Fruit fly (Drosophila melanogaster) whole organism, pupa: Measurements from ENCODE around the gene Ubc87F.

ENCODE experiments used
- CG10348 ChIP-seq: fragments of 200-800 bp; sonication (Bioruptor generic); IDR thresholded peaks from 2 replicates; pipeline ENCODE4 v1.3.6; 2022; ENCODE audit warnings: missing biosample characterization, missing genetic modification characterization
- CG12605 ChIP-seq: fragments of 200-800 bp; sonication (Bioruptor generic); IDR thresholded peaks from 2 replicates; pipeline ENCODE4 v1.3.6; 2022; ENCODE audit warnings: missing biosample characterization, missing genetic modification characterization
- CG13204 ChIP-seq: fragments of 200-800 bp; sonication (Bioruptor generic); optimal IDR thresholded peaks from 2 replicates; lab custom pipeline; 2018; ENCODE audit warnings: missing biosample characterization, mild to moderate bottlenecking, missing genetic modification characterization, moderate library complexity
- CG14655 ChIP-seq: fragments of 200-800 bp; sonication (Bioruptor generic); optimal IDR thresholded peaks from 3 replicates; lab custom pipeline; 2017; ENCODE audit warnings: mild to moderate bottlenecking, missing biosample characterization, missing genetic modification reagents, missing genetic modification characterization
- CG15710 ChIP-seq: fragments of 200-800 bp; sonication (Bioruptor generic); optimal IDR thresholded peaks from 2 replicates; lab custom pipeline; 2018; ENCODE audit warnings: missing biosample characterization, mild to moderate bottlenecking, missing genetic modification characterization, moderate library complexity
- CG17806 ChIP-seq: fragments of 200-800 bp; sonication (Bioruptor generic); optimal IDR thresholded peaks from 2 replicates; lab custom pipeline; 2018; ENCODE audit warnings: missing biosample characterization, mild to moderate bottlenecking, missing genetic modification characterization, moderate library complexity
- CG32121 ChIP-seq: fragments of 200-800 bp; sonication (Bioruptor generic); IDR thresholded peaks from 2 replicates; pipeline ENCODE4 v1.3.6; 2022; ENCODE audit warnings: missing biosample characterization, missing genetic modification characterization
- CG34367 ChIP-seq: fragments of 200-800 bp; sonication (Bioruptor generic); optimal IDR thresholded peaks from 2 replicates; lab custom pipeline; 2018; ENCODE audit warnings: missing biosample characterization, mild to moderate bottlenecking, missing genetic modification characterization
- CG4496 ChIP-seq: fragments of 200-800 bp; sonication (Bioruptor generic); IDR thresholded peaks from 3 replicates; pipeline ENCODE4 v1.3.6; 2022; ENCODE audit warnings: missing biosample characterization, missing genetic modification characterization
- CG8159 ChIP-seq: fragments of 200-800 bp; sonication (Bioruptor generic); optimal IDR thresholded peaks from 3 replicates; lab custom pipeline; 2018; ENCODE audit warnings: missing biosample characterization, mild to moderate bottlenecking, missing genetic modification characterization, moderate library complexity
- CG8301 ChIP-seq: fragments of 200-800 bp; sonication (Bioruptor generic); optimal IDR thresholded peaks from 2 replicates; lab custom pipeline; 2018; ENCODE audit warnings: missing biosample characterization, mild to moderate bottlenecking, missing genetic modification characterization
- CG9948 ChIP-seq: fragments of 200-800 bp; sonication (Bioruptor generic); optimal IDR thresholded peaks from 2 replicates; lab custom pipeline; 2018; ENCODE audit warnings: missing biosample characterization, mild to moderate bottlenecking, missing genetic modification characterization, moderate library complexity
- D1 ChIP-seq: fragments of 200-800 bp; sonication (Bioruptor generic); optimal IDR thresholded peaks from 2 replicates; lab custom pipeline; 2018; ENCODE audit warnings: missing biosample characterization, mild to moderate bottlenecking, missing genetic modification characterization, moderate library complexity
- EcR ChIP-seq: fragments of 200-800 bp; sonication (Bioruptor generic); optimal IDR thresholded peaks from 3 replicates; lab custom pipeline; 2019; ENCODE audit warnings: missing biosample characterization, missing genetic modification characterization, mild to moderate bottlenecking, moderate library complexity, missing genetic modification reagents
- Ets98B ChIP-seq: fragments of 200-800 bp; sonication (Bioruptor generic); IDR thresholded peaks from 2 replicates; pipeline ENCODE4 v1.3.6; 2022; ENCODE audit warnings: missing biosample characterization, missing genetic modification characterization
- Pif1A ChIP-seq: fragments of 200-800 bp; sonication (Bioruptor generic); optimal IDR thresholded peaks from 3 replicates; lab custom pipeline; 2016; ENCODE audit warnings: missing biosample characterization, missing genetic modification characterization
- Pif1B ChIP-seq: fragments of 200-800 bp; sonication (Bioruptor generic); optimal IDR thresholded peaks from 3 replicates; lab custom pipeline; 2016; ENCODE audit warnings: missing biosample characterization, missing genetic modification characterization
- Snoo ChIP-seq: fragments of 200-800 bp; sonication (Bioruptor generic); optimal IDR thresholded peaks from 3 replicates; lab custom pipeline; 2017; ENCODE audit warnings: missing biosample characterization, mild to moderate bottlenecking, missing genetic modification characterization, inconsistent platforms
- fd96Ca ChIP-seq: fragments of 200-800 bp; sonication (Bioruptor generic); IDR thresholded peaks from 3 replicates; pipeline ENCODE4 v1.3.6; 2022; ENCODE audit warnings: missing biosample characterization, missing genetic modification characterization
- gl ChIP-seq: fragments of 200-800 bp; sonication (Bioruptor generic); optimal IDR thresholded peaks from 2 replicates; lab custom pipeline; 2018; ENCODE audit warnings: missing biosample characterization, mild to moderate bottlenecking, missing genetic modification characterization
- rn ChIP-seq: fragments of 200-800 bp; sonication (Bioruptor generic); IDR thresholded peaks from 2 replicates; pipeline ENCODE4 v1.3.6; 2022; ENCODE audit warnings: missing biosample characterization, missing genetic modification characterization

Ubc87F gene

DNA sequence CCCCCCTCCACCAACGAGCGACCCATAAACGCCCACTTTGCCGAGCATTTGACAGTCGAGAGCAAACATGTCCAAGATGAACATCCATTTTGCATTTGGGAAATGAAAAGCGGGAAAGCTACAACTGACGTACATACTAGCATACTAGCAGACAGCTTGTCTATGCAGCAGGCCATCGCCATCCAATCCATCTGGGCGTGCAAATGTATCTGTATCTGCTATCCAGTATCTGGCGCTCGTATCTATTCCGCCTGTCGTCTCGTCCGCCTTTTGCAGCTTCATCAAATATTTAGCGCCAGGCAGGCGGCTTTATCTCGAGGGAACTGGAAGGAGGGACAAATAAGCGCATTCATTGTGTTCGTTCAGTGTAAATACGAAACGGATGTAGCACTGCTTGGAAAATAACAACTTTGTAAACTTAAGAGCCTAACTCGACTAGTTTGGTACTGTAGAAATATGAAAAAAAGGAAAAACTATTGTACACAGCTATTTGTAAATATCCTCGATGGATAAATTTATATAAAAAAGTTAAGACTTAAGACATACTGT is 3.9 kb downstream of the Ubc87F start:
- TF ChIP-seq rn: no peak
- TF ChIP-seq CG8159 (tag; lab: Kevin White, UChicago): peak; percentile 20
- TF ChIP-seq CG4496: peak; percentile 45; the same call in 2 of the 3 replicates
- peak; percentile 52 for TF ChIP-seq Ets98B (GFP tag; lab: Robert Waterston, UW)
- no peak for TF ChIP-seq CG12605 (GFP tag; lab: Robert Waterston, UW)
- TF ChIP-seq EcR: no peak
- TF ChIP-seq CG14655 (GFP tag; lab: Kevin White, UChicago): no peak
- TF ChIP-seq CG15710 (tag; lab: Kevin White, UChicago): no peak
- TF ChIP-seq CG8301 (tag; lab: Kevin White, UChicago): no peak
- no peak for TF ChIP-seq fd96Ca (GFP tag; lab: Robert Waterston, UW)
- TF ChIP-seq CG17806 (tag; lab: Kevin White, UChicago): no peak
- no peak for TF ChIP-seq CG10348 (GFP tag; lab: Robert Waterston, UW)
- TF ChIP-seq CG13204 (GFP tag; lab: Kevin White, UChicago): no peak
- TF ChIP-seq CG32121 (GFP tag; lab: Robert Waterston, UW): no peak
- TF ChIP-seq Pif1A (GFP tag; lab: Kevin White, UChicago): peak; percentile 39
- no peak for TF ChIP-seq Snoo (tag; lab: Kevin White, UChicago)
- TF ChIP-seq D1 (tag; lab: Kevin White, UChicago): no peak
- TF ChIP-seq gl (tag; lab: Kevin White, UChicago): peak; percentile 16
- no peak for TF ChIP-seq CG34367
- TF ChIP-seq Pif1B (GFP tag; lab: Kevin White, UChicago): peak; percentile 9
- TF ChIP-seq CG9948 (tag; lab: Kevin White, UChicago): no peak

DNA sequence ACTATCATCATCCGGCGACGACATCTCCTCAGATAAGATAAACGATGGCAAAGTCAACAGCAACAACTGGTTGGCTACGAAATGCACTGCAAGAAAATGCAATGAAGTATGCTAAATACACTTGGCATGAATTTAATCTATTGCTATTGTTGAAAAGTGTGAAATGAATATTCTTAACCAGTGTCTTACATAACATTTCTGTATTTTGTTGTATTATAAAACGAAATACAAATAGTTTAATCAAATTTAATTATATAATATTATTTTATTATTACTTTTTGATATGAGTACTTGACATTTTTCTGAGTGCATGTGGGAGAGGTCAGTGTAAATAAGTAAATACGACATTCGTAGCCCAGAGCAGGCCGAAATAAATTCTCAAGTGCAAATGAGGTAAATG is 4.4 kb downstream of the Ubc87F start:
- TF ChIP-seq Ets98B (GFP tag; lab: Robert Waterston, UW): no peak; the same call in 1 of the 2 replicates
- peak; percentile 54 for TF ChIP-seq CG34367
- TF ChIP-seq CG15710 (tag; lab: Kevin White, UChicago): peak; percentile 64
- no peak for TF ChIP-seq EcR
- TF ChIP-seq CG10348 (GFP tag; lab: Robert Waterston, UW): no peak
- TF ChIP-seq CG17806 (tag; lab: Kevin White, UChicago): peak; percentile 60
- TF ChIP-seq CG9948 (tag; lab: Kevin White, UChicago): peak; percentile 69
- peak; percentile 7 for TF ChIP-seq Pif1B (GFP tag; lab: Kevin White, UChicago)
- TF ChIP-seq CG8301 (tag; lab: Kevin White, UChicago): peak; percentile 62
- TF ChIP-seq CG32121 (GFP tag; lab: Robert Waterston, UW): peak; percentile 32; the same call in 1 of the 2 replicates
- TF ChIP-seq fd96Ca (GFP tag; lab: Robert Waterston, UW): no peak
- TF ChIP-seq Pif1A (GFP tag; lab: Kevin White, UChicago): peak; percentile 18
- TF ChIP-seq Snoo (tag; lab: Kevin White, UChicago): peak; percentile 28
- no peak for TF ChIP-seq gl (tag; lab: Kevin White, UChicago)
- TF ChIP-seq CG14655 (GFP tag; lab: Kevin White, UChicago): peak; percentile 69
- TF ChIP-seq rn: no peak
- TF ChIP-seq CG13204 (GFP tag; lab: Kevin White, UChicago): no peak
- TF ChIP-seq D1 (tag; lab: Kevin White, UChicago): no peak
- peak; percentile 44; the same call in 2 of the 3 replicates for TF ChIP-seq CG4496
- peak; percentile 77 for TF ChIP-seq CG8159 (tag; lab: Kevin White, UChicago)
- TF ChIP-seq CG12605 (GFP tag; lab: Robert Waterston, UW): peak; percentile 38; the same call in 1 of the 2 replicates

DNA sequence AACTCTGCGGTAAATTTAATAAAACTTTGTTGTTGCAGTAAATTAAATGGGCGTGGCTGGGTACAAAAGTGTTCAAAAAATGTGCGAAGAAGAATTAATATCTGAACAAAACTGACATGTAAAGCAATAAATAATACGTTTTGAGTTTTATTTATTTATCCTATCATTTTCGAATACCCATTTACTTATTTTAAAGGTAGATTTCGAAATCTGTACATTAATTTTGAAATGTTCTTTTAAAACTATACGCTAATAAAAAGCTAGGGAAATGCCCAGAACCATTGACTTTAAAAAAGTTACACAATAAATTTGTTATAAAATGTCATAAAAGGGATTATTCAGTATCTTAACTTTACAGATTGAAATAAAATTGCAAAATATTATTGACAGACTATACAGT is 6.2 kb downstream of the Ubc87F start, which contains the start of the genes primo-1 and primo-2:
TSS of gene primo-1 (minus strand) at position 101 of the 400 bp plus-strand sequence.
TSS of gene primo-2 (minus strand) at position 101 of the 400 bp plus-strand sequence.
- TF ChIP-seq CG15710 (tag; lab: Kevin White, UChicago) (no peak), CG12605 (GFP tag; lab: Robert Waterston, UW) (no peak), CG4496 (no peak)
- TF ChIP-seq, all 21 proteins: peak for 0

DNA sequence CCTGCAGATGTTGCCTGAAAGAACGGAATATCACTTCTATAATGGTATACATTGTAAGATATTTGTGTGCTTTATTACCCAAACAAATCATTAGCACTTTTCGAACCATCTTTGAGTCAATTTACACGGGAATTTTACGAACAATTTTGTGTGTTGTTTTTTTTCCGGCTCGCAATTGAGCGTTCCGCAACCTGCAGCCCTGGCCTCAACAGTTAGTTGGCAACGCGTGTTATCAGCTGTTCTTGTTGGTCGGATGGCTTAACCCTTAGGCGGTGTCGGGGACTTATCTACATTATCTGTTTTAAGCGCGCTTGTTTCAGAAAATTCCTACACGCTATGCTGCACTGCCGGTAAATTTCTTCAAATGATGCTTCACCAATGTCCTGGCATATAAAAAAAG is 7.3 kb downstream of the Ubc87F start:
- TF ChIP-seq D1 (tag; lab: Kevin White, UChicago): peak; percentile 32
- TF ChIP-seq fd96Ca (GFP tag; lab: Robert Waterston, UW): peak; percentile 48; the same call in 2 of the 3 replicates
- peak; percentile 13; the same call in 1 of the 2 replicates for TF ChIP-seq Ets98B (GFP tag; lab: Robert Waterston, UW)
- TF ChIP-seq CG15710 (tag; lab: Kevin White, UChicago): peak; percentile 4
- no peak for TF ChIP-seq CG14655 (GFP tag; lab: Kevin White, UChicago)
- peak; percentile 26 for TF ChIP-seq CG8159 (tag; lab: Kevin White, UChicago)
- TF ChIP-seq CG32121 (GFP tag; lab: Robert Waterston, UW): 0 out of 2 replicates have a peak, but pooled peaks have one; percentile 12
- no peak for TF ChIP-seq rn
- TF ChIP-seq Pif1A (GFP tag; lab: Kevin White, UChicago): peak; percentile 36
- no peak for TF ChIP-seq CG17806 (tag; lab: Kevin White, UChicago)
- peak; percentile 63 for TF ChIP-seq CG4496
- TF ChIP-seq gl (tag; lab: Kevin White, UChicago): peak; percentile 16
- TF ChIP-seq CG12605 (GFP tag; lab: Robert Waterston, UW): 0 out of 2 replicates have a peak, but pooled peaks have one; percentile 30
- TF ChIP-seq, all 21 proteins: peak for 10

DNA sequence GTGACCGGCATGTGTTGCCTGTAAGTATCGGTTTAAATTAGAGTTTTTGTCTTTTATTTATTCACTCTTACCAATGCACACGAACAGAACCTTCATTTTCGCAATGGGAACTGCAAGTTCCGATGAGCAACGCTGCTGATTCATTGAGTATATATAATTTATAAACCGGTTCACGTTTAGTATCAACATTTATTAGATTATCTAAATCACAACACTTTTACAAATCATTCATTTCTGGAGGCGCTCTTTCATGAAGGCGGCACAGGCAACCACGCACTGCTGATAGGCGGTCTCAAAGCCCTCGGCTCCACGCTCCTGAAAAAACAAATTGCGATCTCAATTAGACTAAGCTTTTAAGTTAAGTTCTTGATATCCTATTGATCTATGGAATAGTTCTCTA is 8.1 kb downstream of the Ubc87F start, which contains the start of gene Argp:
TSS of gene Argp (minus strand) at position 101 of the 400 bp plus-strand sequence.
- no peak for TF ChIP-seq CG10348 (GFP tag; lab: Robert Waterston, UW)
- TF ChIP-seq CG13204 (GFP tag; lab: Kevin White, UChicago): no peak
- no peak for TF ChIP-seq rn
- no peak for TF ChIP-seq fd96Ca (GFP tag; lab: Robert Waterston, UW)
- no peak for TF ChIP-seq Snoo (tag; lab: Kevin White, UChicago)
- TF ChIP-seq CG32121 (GFP tag; lab: Robert Waterston, UW): no peak
- TF ChIP-seq CG15710 (tag; lab: Kevin White, UChicago): no peak
- no peak for TF ChIP-seq CG12605 (GFP tag; lab: Robert Waterston, UW)
- TF ChIP-seq EcR: no peak
- TF ChIP-seq CG14655 (GFP tag; lab: Kevin White, UChicago): no peak
- TF ChIP-seq D1 (tag; lab: Kevin White, UChicago): no peak
- TF ChIP-seq CG9948 (tag; lab: Kevin White, UChicago): no peak
- TF ChIP-seq, all 21 proteins: peak for 0
